Fruit fly (Drosophila melanogaster) Kc167 (cell line): ENCODE data around the gene Dhdds.

Source experiments
- Myc ChIP-seq: fragments of >200 bp; optimal IDR thresholded peaks from 2 replicates; lab custom pipeline; 2017; ENCODE audit warnings: missing external identifiers
- Sin3A ChIP-seq: fragments of >200 bp; optimal IDR thresholded peaks from 2 replicates; lab custom pipeline; 2018; ENCODE audit warnings: missing external identifiers
- h ChIP-seq: fragments of >200 bp; optimal IDR thresholded peaks from 3 replicates; lab custom pipeline; 2018; ENCODE audit warnings: missing external identifiers
- insv ChIP-seq: fragments of >200 bp; optimal IDR thresholded peaks from 3 replicates; lab custom pipeline; 2018; ENCODE audit warnings: missing external identifiers
- psq ChIP-seq: fragments of >200 bp; optimal IDR thresholded peaks from 2 replicates; lab custom pipeline; 2017; ENCODE audit warnings: missing external identifiers
- ttk ChIP-seq: sonication (Bioruptor generic); optimal IDR thresholded peaks from 2 replicates; lab custom pipeline; 2017; ENCODE audit warnings: missing external identifiers

DNA sequence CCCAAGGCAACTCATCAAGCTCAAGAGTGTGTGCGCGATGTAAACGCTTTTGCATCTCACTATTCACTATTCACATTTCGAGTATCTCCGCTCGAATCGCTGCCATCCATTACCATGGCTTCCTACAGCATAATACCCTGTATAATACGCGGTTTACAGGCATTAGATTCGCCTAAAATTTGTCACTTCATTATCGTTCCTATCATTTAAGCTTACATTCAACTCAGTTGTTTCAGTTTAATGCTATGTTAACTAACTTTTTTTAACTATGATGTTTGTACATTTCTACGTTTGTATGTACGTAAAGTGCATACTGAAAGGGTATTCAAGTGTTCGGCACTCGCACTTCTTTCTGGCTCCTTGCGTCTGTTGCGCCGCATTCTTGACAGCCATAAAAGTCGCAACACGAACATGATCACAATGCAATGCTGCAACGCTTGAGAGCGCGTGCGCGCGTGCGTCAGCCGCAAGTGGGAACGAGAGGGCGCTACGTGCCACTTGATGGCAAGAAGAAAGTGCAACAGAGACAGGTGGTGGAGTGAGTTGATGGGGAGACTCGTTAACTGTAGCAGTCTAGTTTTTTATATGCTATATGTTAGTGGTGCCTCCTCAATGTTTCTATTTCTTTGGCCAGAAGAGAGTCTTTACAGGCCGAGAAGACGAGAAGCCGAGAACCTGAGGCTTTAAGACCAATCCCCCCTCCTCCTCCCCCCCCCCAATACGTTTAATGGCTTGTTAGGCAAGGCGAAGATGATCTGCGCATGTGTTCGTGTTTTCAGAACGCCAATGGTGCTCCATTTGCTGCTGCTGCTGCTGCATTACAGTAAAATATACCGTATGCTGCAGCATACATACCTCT, 44.1 kb upstream of the Dhdds start:
- TF ChIP-seq psq (lab: Kevin White, UChicago): no peak
- no peak for TF ChIP-seq Sin3A (lab: Kevin White, UChicago)
- no peak for TF ChIP-seq insv (lab: Kevin White, UChicago)
- no peak for TF ChIP-seq Myc (lab: Kevin White, UChicago)
- no peak for TF ChIP-seq ttk (lab: Kevin White, UChicago)
- TF ChIP-seq h (lab: Kevin White, UChicago): no peak
